Fruit fly (Drosophila melanogaster) whole organism, embryonic: ENCODE measurements around the gene MRG15.

Source experiments
- Adf1 ChIP-seq: fragments of 200-800 bp; sonication (Bioruptor generic); IDR thresholded peaks from 2 replicates; pipeline ENCODE4 v1.3.6; 2022; ENCODE audit warnings: missing biosample characterization, missing genetic modification characterization
- Asciz ChIP-seq: fragments of 200-800 bp; sonication (Bioruptor generic); optimal IDR thresholded peaks from 2 replicates; lab custom pipeline; 2017; ENCODE audit warnings: missing biosample characterization, mild to moderate bottlenecking, missing genetic modification characterization, missing genetic modification reagents
- CG10267 ChIP-seq: fragments of 200-800 bp; sonication (Bioruptor generic); optimal IDR thresholded peaks from 2 replicates; lab custom pipeline; 2018; ENCODE audit warnings: missing biosample characterization, mild to moderate bottlenecking, missing genetic modification characterization, moderate library complexity
- CG10959 ChIP-seq: fragments of 200-800 bp; sonication (Bioruptor generic); IDR thresholded peaks from 2 replicates; pipeline ENCODE4 v1.3.6; 2022; ENCODE audit warnings: missing biosample characterization, missing genetic modification characterization
- CG11696 ChIP-seq: fragments of 200-800 bp; sonication (Bioruptor generic); IDR thresholded peaks from 2 replicates; pipeline ENCODE4 v1.3.6; 2022; ENCODE audit warnings: missing biosample characterization, missing genetic modification characterization
- CG11723 ChIP-seq: fragments of 200-800 bp; sonication (Bioruptor generic); optimal IDR thresholded peaks from 2 replicates; lab custom pipeline; 2017; ENCODE audit warnings: missing biosample characterization, mild to moderate bottlenecking, missing genetic modification characterization
- CG14441 ChIP-seq: fragments of 200-800 bp; sonication (Bioruptor generic); IDR thresholded peaks from 2 replicates; pipeline ENCODE4 v1.3.6; 2022; ENCODE audit warnings: missing biosample characterization, missing genetic modification characterization
- CG15479 ChIP-seq: fragments of 200-800 bp; sonication (Bioruptor generic); optimal IDR thresholded peaks from 3 replicates; lab custom pipeline; 2019; ENCODE audit warnings: missing biosample characterization, mild to moderate bottlenecking, missing genetic modification characterization, moderate library complexity
- CG1602 ChIP-seq: fragments of 200-800 bp; sonication (Bioruptor generic); optimal IDR thresholded peaks from 3 replicates; lab custom pipeline; 2016; ENCODE audit warnings: missing biosample characterization, missing genetic modification characterization
- CG1647 ChIP-seq: fragments of 200-800 bp; sonication (Bioruptor generic); optimal IDR thresholded peaks from 3 replicates; lab custom pipeline; 2016; ENCODE audit warnings: missing biosample characterization, missing genetic modification characterization
- CG18764 ChIP-seq: fragments of 200-800 bp; sonication (Bioruptor generic); optimal IDR thresholded peaks from 3 replicates; lab custom pipeline; 2016; ENCODE audit warnings: missing biosample characterization, missing genetic modification characterization
- CG3163 ChIP-seq: fragments of 200-800 bp; sonication (Bioruptor generic); optimal IDR thresholded peaks from 3 replicates; lab custom pipeline; 2016; ENCODE audit warnings: missing biosample characterization, missing genetic modification characterization
- CG3407 ChIP-seq: fragments of 200-800 bp; sonication (Bioruptor generic); optimal IDR thresholded peaks from 2 replicates; lab custom pipeline; 2018; ENCODE audit warnings: missing biosample characterization, mild to moderate bottlenecking, missing genetic modification characterization
- CG5180 ChIP-seq: fragments of 200-800 bp; sonication (Bioruptor generic); optimal IDR thresholded peaks from 3 replicates; lab custom pipeline; 2017; ENCODE audit warnings: missing biosample characterization, missing genetic modification characterization, mild to moderate bottlenecking, moderate library complexity, missing genetic modification reagents
- CG5953 ChIP-seq: fragments of 200-800 bp; sonication (Bioruptor generic); IDR thresholded peaks from 2 replicates; pipeline ENCODE4 v1.3.6; 2022; ENCODE audit warnings: missing biosample characterization, missing genetic modification characterization
- CG6854 ChIP-seq: fragments of 200-800 bp; sonication (Bioruptor generic); optimal IDR thresholded peaks from 3 replicates; lab custom pipeline; 2017; ENCODE audit warnings: missing biosample characterization, mild to moderate bottlenecking, missing genetic modification characterization
- CG7928 ChIP-seq: fragments of 200-800 bp; sonication (Bioruptor generic); optimal IDR thresholded peaks from 2 replicates; lab custom pipeline; 2017; ENCODE audit warnings: missing biosample characterization, mild to moderate bottlenecking, missing genetic modification characterization
- CG9215 ChIP-seq: fragments of 200-800 bp; sonication (Bioruptor generic); IDR thresholded peaks from 2 replicates; pipeline ENCODE4 v1.3.6; 2022; ENCODE audit warnings: missing biosample characterization, missing genetic modification characterization
- CG9932 ChIP-seq: fragments of 200-800 bp; sonication (Bioruptor generic); IDR thresholded peaks from 2 replicates; pipeline ENCODE4 v1.3.6; 2022; ENCODE audit warnings: missing biosample characterization, missing genetic modification characterization
- Dip3 ChIP-seq: fragments of 200-800 bp; sonication (Bioruptor generic); optimal IDR thresholded peaks from 3 replicates; lab custom pipeline; 2016; ENCODE audit warnings: missing biosample characterization, missing genetic modification characterization
- Doc3 ChIP-seq: fragments of 200-800 bp; sonication (Bioruptor generic); IDR thresholded peaks from 3 replicates; pipeline ENCODE4 v1.3.6; 2022; ENCODE audit warnings: missing biosample characterization, missing genetic modification characterization; ENCODE audit not compliant: partially characterized antibody
- HHEX ChIP-seq: fragments of 200-800 bp; sonication (Bioruptor generic); optimal IDR thresholded peaks from 3 replicates; lab custom pipeline; 2017; ENCODE audit warnings: missing biosample characterization, mild to moderate bottlenecking, missing genetic modification characterization, missing genetic modification reagents
- MBD-R2 ChIP-seq: fragments of 200-800 bp; sonication (Bioruptor generic); IDR thresholded peaks from 2 replicates; pipeline ENCODE4 v1.3.6; 2022; ENCODE audit warnings: missing biosample characterization, missing genetic modification characterization
- Nf-YC ChIP-seq: fragments of 200-800 bp; optimal IDR thresholded peaks from 3 replicates; lab custom pipeline; 2019; ENCODE audit warnings: missing biosample characterization, mild to moderate bottlenecking, missing genetic modification characterization, moderate library complexity
- Oaz ChIP-seq: fragments of 200-800 bp; sonication (Bioruptor generic); IDR thresholded peaks from 2 replicates; pipeline ENCODE4 v1.3.6; 2022; ENCODE audit warnings: missing biosample characterization, missing genetic modification characterization
- PHDP ChIP-seq: fragments of 200-800 bp; sonication (Bioruptor generic); optimal IDR thresholded peaks from 3 replicates; lab custom pipeline; 2018; ENCODE audit warnings: missing biosample characterization, mild to moderate bottlenecking, missing genetic modification characterization, moderate library complexity
- Rfx ChIP-seq: fragments of 200-800 bp; sonication (Bioruptor generic); IDR thresholded peaks from 2 replicates; pipeline ENCODE4 v1.3.6; 2022; ENCODE audit warnings: missing biosample characterization, missing genetic modification characterization
- Side ChIP-seq: fragments of 200-800 bp; sonication (Bioruptor generic); optimal IDR thresholded peaks from 2 replicates; lab custom pipeline; 2016; ENCODE audit warnings: missing biosample characterization, missing genetic modification characterization
- az2 ChIP-seq: fragments of 200-800 bp; sonication (Bioruptor generic); optimal IDR thresholded peaks from 3 replicates; lab custom pipeline; 2016; ENCODE audit warnings: missing biosample characterization, missing genetic modification characterization
- bigmax ChIP-seq: fragments of 200-800 bp; sonication (Bioruptor generic); optimal IDR thresholded peaks from 2 replicates; lab custom pipeline; 2018; ENCODE audit warnings: missing biosample characterization, mild to moderate bottlenecking, missing genetic modification characterization
- da ChIP-seq: fragments of 200-800 bp; sonication (Bioruptor generic); optimal IDR thresholded peaks from 2 replicates; lab custom pipeline; 2016; ENCODE audit warnings: missing biosample characterization, missing genetic modification characterization
- disco-r ChIP-seq: fragments of 200-800 bp; sonication (Bioruptor generic); optimal IDR thresholded peaks from 2 replicates; lab custom pipeline; 2016; ENCODE audit warnings: missing biosample characterization, missing genetic modification characterization
- dysf ChIP-seq: fragments of 200-800 bp; sonication (Bioruptor generic); IDR thresholded peaks from 3 replicates; pipeline ENCODE4 v1.3.6; 2022; ENCODE audit warnings: missing biosample characterization, missing genetic modification characterization
- eyg ChIP-seq: fragments of 200-800 bp; sonication (Bioruptor generic); optimal IDR thresholded peaks from 3 replicates; lab custom pipeline; 2016; ENCODE audit warnings: missing biosample characterization, missing genetic modification characterization
- fd102C ChIP-seq: fragments of 200-800 bp; sonication (Bioruptor generic); optimal IDR thresholded peaks from 2 replicates; lab custom pipeline; 2018; ENCODE audit warnings: missing biosample characterization, mild to moderate bottlenecking, missing genetic modification characterization, moderate library complexity
- gro ChIP-seq: fragments of 200-800 bp; sonication (Bioruptor generic); optimal IDR thresholded peaks from 2 replicates; lab custom pipeline; 2016; ENCODE audit warnings: missing biosample characterization, missing genetic modification characterization
- hb ChIP-seq: fragments of 200-800 bp; sonication (Bioruptor generic); IDR thresholded peaks from 3 replicates; pipeline ENCODE4 v1.3.6; 2022; ENCODE audit warnings: missing biosample characterization, missing genetic modification characterization; ENCODE audit not compliant: partially characterized antibody
- her ChIP-seq: fragments of 200-800 bp; sonication (Bioruptor generic); optimal IDR thresholded peaks from 2 replicates; lab custom pipeline; 2016; ENCODE audit warnings: missing biosample characterization, missing genetic modification characterization
- kni ChIP-seq: fragments of 200-800 bp; sonication (Bioruptor generic); optimal IDR thresholded peaks from 3 replicates; lab custom pipeline; 2017; ENCODE audit warnings: mild to moderate bottlenecking, missing biosample characterization, missing genetic modification reagents, missing genetic modification characterization
- lov ChIP-seq, 2 experiments: fragments of 200-800 bp in 1 of 2; fragments of >200 bp in 1 of 2; sonication (Bioruptor generic) in 1 of 2; IDR thresholded peaks in 1 of 2; optimal IDR thresholded peaks in 1 of 2; 2 replicates in 1 of 2; 3 replicates in 1 of 2; pipeline versions ENCODE4 v1.3.6 to Lab custom; 2017 to 2022; ENCODE audit warnings: missing biosample characterization in 1 of 2, missing genetic modification characterization in 1 of 2
- nmo ChIP-seq: fragments of 200-800 bp; sonication (Bioruptor generic); optimal IDR thresholded peaks from 2 replicates; lab custom pipeline; 2018; ENCODE audit warnings: missing biosample characterization, mild to moderate bottlenecking, missing genetic modification characterization, moderate library complexity
- peb ChIP-seq: fragments of 200-800 bp; sonication (Bioruptor generic); IDR thresholded peaks from 2 replicates; pipeline ENCODE4 v1.3.6; 2022; ENCODE audit warnings: missing biosample characterization, missing genetic modification characterization
- pho ChIP-seq: fragments of 200-800 bp; sonication (Bioruptor generic); optimal IDR thresholded peaks from 2 replicates; lab custom pipeline; 2016; ENCODE audit warnings: missing biosample characterization, missing genetic modification characterization
- psq ChIP-seq: fragments of 200-800 bp; sonication (Bioruptor generic); optimal IDR thresholded peaks from 2 replicates; lab custom pipeline; 2017; ENCODE audit warnings: missing biosample characterization, missing genetic modification characterization
- tio ChIP-seq: fragments of 200-800 bp; sonication (Bioruptor generic); optimal IDR thresholded peaks from 2 replicates; lab custom pipeline; 2017; ENCODE audit warnings: missing biosample characterization, missing genetic modification characterization, inconsistent platforms
- tll ChIP-seq, 2 experiments: fragments of 200-800 bp in 1 of 2; fragments of >200 bp in 1 of 2; sonication (Bioruptor generic) in 1 of 2; optimal IDR thresholded peaks; 2 replicates each; lab custom pipeline; 2017 to 2019; ENCODE audit warnings: missing biosample characterization in 2 of 2, missing genetic modification characterization in 2 of 2, mild to moderate bottlenecking in 1 of 2, moderate library complexity in 1 of 2
- zen ChIP-seq: fragments of 200-800 bp; sonication (Bioruptor generic); optimal IDR thresholded peaks from 3 replicates; lab custom pipeline; 2018; ENCODE audit warnings: missing biosample characterization, mild to moderate bottlenecking, missing genetic modification characterization, moderate library complexity
- zfh1 ChIP-seq: fragments of 200-800 bp; sonication (Bioruptor generic); IDR thresholded peaks from 3 replicates; pipeline ENCODE4 v1.3.6; 2022; ENCODE audit warnings: missing biosample characterization, missing genetic modification characterization

MRG15 gene

DNA sequence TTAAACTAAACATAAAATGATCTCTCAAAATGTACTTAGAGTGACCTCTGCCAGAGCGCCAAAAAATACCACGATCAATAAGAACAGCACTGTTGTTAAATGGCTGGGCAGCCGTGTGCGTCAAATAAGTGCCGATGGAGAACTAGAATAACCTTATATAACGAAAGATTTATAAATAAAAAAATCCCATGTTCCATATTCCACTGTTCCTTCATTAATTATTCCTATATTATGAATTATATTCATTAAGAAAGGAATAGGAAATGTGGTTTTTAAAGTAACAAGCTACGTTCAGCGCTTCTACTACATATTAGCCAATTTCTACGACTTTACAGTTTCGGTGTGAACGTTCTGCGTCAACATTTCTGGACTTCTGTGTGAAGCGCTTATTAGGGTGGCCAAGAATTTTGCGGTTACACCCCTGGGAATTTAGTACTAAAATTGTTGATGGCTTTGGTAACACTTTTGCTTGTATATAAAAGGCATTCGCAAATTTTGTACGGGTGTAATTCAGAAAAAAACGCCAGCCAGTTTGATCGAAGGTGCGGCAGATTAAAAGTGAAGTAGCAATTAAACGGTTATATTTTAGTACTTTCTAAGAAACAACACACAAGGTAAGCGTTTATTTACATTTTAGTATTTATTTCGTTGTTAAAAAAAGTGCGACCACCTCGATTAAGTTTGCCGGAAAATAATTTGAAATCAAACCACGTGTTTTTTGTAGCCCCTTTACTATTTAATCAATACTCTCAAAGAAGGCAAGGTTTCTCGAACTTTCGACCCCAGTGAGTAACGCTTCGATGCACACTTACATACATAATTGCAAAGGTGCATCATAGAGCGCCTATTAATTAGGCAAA lies 35.5 kb downstream of the MRG15 start, which contains the start of the genes tefu and Hsc70-4 (continued):
- TF ChIP-seq CG3407 (GFP tag; lab: Kevin White, UChicago) = peak; percentile 34
- TF ChIP-seq MBD-R2 (GFP tag; lab: Robert Waterston, UW) = peak; percentile 58
- peak; percentile 14 to 93 for TF ChIP-seq tll (GFP tag; optimal IDR thresholded peaks at IDR 0.05; lab: Kevin White, UChicago)
- TF ChIP-seq hb (GFP tag; lab: Robert Waterston, UW) = no peak
- TF ChIP-seq Doc3 = no peak
- TF ChIP-seq CG3163 (GFP tag; lab: Kevin White, UChicago) = peak; percentile 53
- peak; percentile 83 for TF ChIP-seq CG1647 (GFP tag; lab: Kevin White, UChicago)
- TF ChIP-seq zen (tag; lab: Kevin White, UChicago) = peak; percentile 72
- TF ChIP-seq Side (GFP tag; lab: Kevin White, UChicago) = peak; percentile 14
- peak; percentile 86 for TF ChIP-seq CG1602 (GFP tag; lab: Kevin White, UChicago)
- peak; percentile 88 for TF ChIP-seq Rfx (GFP tag; lab: Robert Waterston, UW)
- peak; percentile 54 for TF ChIP-seq kni (GFP tag; lab: Kevin White, UChicago)
- peak; percentile 58 for TF ChIP-seq CG11696 (GFP tag; lab: Robert Waterston, UW)
- peak; percentile 28 for TF ChIP-seq her (GFP tag; lab: Kevin White, UChicago)
- TF ChIP-seq Oaz (GFP tag; lab: Robert Waterston, UW) = peak; percentile 60; the same call in 1 of the 2 replicates
- no peak for TF ChIP-seq CG6854 (GFP tag; lab: Kevin White, UChicago)
- peak; percentile 77 for TF ChIP-seq Dip3 (GFP tag; lab: Kevin White, UChicago)
- no peak for TF ChIP-seq CG5180 (GFP tag; lab: Kevin White, UChicago)
- peak; percentile 30; the same call in 1 of the 2 replicates for TF ChIP-seq CG10959 (GFP tag; lab: Robert Waterston, UW)
- TF ChIP-seq HHEX (GFP tag; lab: Kevin White, UChicago) = peak; percentile 52
- peak; percentile 89 for TF ChIP-seq nmo (GFP tag; lab: Kevin White, UChicago)
- TF ChIP-seq zfh1 = peak; percentile 63; the same call in 1 of the 3 replicates
- no peak; the same call in 1 of the 2 replicates for TF ChIP-seq Adf1
- TF ChIP-seq bigmax (GFP tag; lab: Kevin White, UChicago) = no peak
- TF ChIP-seq CG10267 (tag; lab: Kevin White, UChicago) = peak; percentile 73
- peak; percentile 4 for TF ChIP-seq gro (GFP tag; lab: Kevin White, UChicago)
- no peak for TF ChIP-seq tio (GFP tag; lab: Kevin White, UChicago)
- peak; percentile 90 for TF ChIP-seq CG9932 (GFP tag; lab: Robert Waterston, UW)
- TF ChIP-seq CG18764 = peak; percentile 67
- TF ChIP-seq da = no peak
- TF ChIP-seq CG15479 (GFP tag; lab: Kevin White, UChicago) = no peak
- peak; percentile 62 for TF ChIP-seq pho (GFP tag; lab: Kevin White, UChicago)
- peak; percentile 65 for TF ChIP-seq az2 (GFP tag; lab: Kevin White, UChicago)
- peak; percentile 69 for TF ChIP-seq CG11723 (GFP tag; lab: Kevin White, UChicago)
- TF ChIP-seq CG9215 (GFP tag; lab: Robert Waterston, UW) = peak; percentile 81
- no peak for TF ChIP-seq fd102C (GFP tag; lab: Kevin White, UChicago)
- peak; percentile 86 for TF ChIP-seq CG14441 (GFP tag; lab: Robert Waterston, UW)
- no peak for TF ChIP-seq psq (GFP tag; lab: Kevin White, UChicago)
- peak; percentile 56 for TF ChIP-seq PHDP (tag; lab: Kevin White, UChicago)
- TF ChIP-seq peb (GFP tag; lab: Robert Waterston, UW) = peak; percentile 49; the same call in 1 of the 2 replicates
- TF ChIP-seq CG7928 (GFP tag; lab: Kevin White, UChicago) = peak; percentile 75
- peak; percentile 85 for TF ChIP-seq dysf (GFP tag; lab: Robert Waterston, UW)
- no peak for TF ChIP-seq lov (optimal IDR thresholded peaks at IDR 0.05; lab: Kevin White, UChicago)
- no peak; the same call in 2 of the 3 replicates for TF ChIP-seq lov (GFP tag; IDR thresholded peaks at IDR 0.05; lab: Robert Waterston, UW)
- no peak for TF ChIP-seq disco-r (GFP tag; lab: Kevin White, UChicago)
- TF ChIP-seq CG5953 (GFP tag; lab: Robert Waterston, UW) = 0 out of 2 replicates have a peak, but pooled peaks have one; percentile 34
- no peak for TF ChIP-seq eyg (GFP tag; lab: Kevin White, UChicago)
- peak; percentile 30 for TF ChIP-seq Nf-YC
- TF ChIP-seq Asciz = no peak
